Fruit fly (Drosophila melanogaster): ENCODE results near the gene dgt6.

dm6 chr3R:29089662-29090007, 41.1 kb downstream of the dgt6 start:
- TF ChIP-seq cnc (optimal IDR thresholded peaks at IDR 0.05) (no peak), bab1 (GFP tag; optimal IDR thresholded peaks at IDR 0.05) (no peak), CG5204 (GFP tag; optimal IDR thresholded peaks at IDR 0.05) (no peak), Clk (GFP tag; optimal IDR thresholded peaks at IDR 0.05) (no peak), CG11617 (GFP tag; optimal IDR thresholded peaks at IDR 0.05) (no peak), CG33017 (tag; optimal IDR thresholded peaks at IDR 0.05) (no peak), CG12768 (GFP tag; optimal IDR thresholded peaks at IDR 0.05) (no peak), pad (GFP tag; optimal IDR thresholded peaks at IDR 0.05) (no peak), kay (GFP tag; ENCODE audit: borderline replicate concordance) (no peak), toe (GFP tag; optimal IDR thresholded peaks at IDR 0.05) (no peak), Crg-1 (GFP tag; optimal IDR thresholded peaks at IDR 0.05) (no peak), tj (GFP tag; optimal IDR thresholded peaks at IDR 0.05) (no peak)

Measured in whole organism, adult.